Fruit fly (Drosophila melanogaster): Measurements from ENCODE around the gene fmt.
A peak's percentile ranks its signal among the peaks of the same experiment; 100 is the strongest.

Gene fmt

dm6 chr3L:6140771-6141472, 32.8 kb downstream of the fmt start (continued):
- TF ChIP-seq CG9139 (GFP tag; optimal IDR thresholded peaks at IDR 0.05) (no peak), esn (GFP tag; optimal IDR thresholded peaks at IDR 0.05) (no peak), CG6792 (GFP tag; optimal IDR thresholded peaks at IDR 0.05) (no peak), Hr38 (GFP tag; optimal IDR thresholded peaks at IDR 0.05) (no peak), acj6 (GFP tag; optimal IDR thresholded peaks at IDR 0.05) (peak; percentile 3)

dm6 chr3L:6139924-6140574, 33.6 kb downstream of the fmt start, which contains the start of gene Cpr65Av:
TSS of gene Cpr65Av (minus strand) at chr3L:6139974.
- TF ChIP-seq fkh (GFP tag; optimal IDR thresholded peaks at IDR 0.05) = peak; percentile 56
- no peak for TF ChIP-seq fd85E (GFP tag; optimal IDR thresholded peaks at IDR 0.05)

- no peak for TF ChIP-seq CG15336 (GFP tag; IDR thresholded peaks at IDR 0.05)
- TF ChIP-seq CG10631 (GFP tag; optimal IDR thresholded peaks at IDR 0.05) = no peak
- no peak for TF ChIP-seq CG11294 (GFP tag; IDR thresholded peaks at IDR 0.05)
- no peak for TF ChIP-seq CG4318 (GFP tag; optimal IDR thresholded peaks at IDR 0.05)
- no peak for TF ChIP-seq lz (GFP tag; optimal IDR thresholded peaks at IDR 0.05)
- TF ChIP-seq CG6163 (GFP tag; IDR thresholded peaks at IDR 0.05) = no peak
- TF ChIP-seq CG10669 (GFP tag; optimal IDR thresholded peaks at IDR 0.05) = no peak
- TF ChIP-seq CG32006 (GFP tag; optimal IDR thresholded peaks at IDR 0.05) = no peak
- no peak for TF ChIP-seq dac (GFP tag; optimal IDR thresholded peaks at IDR 0.05)
Observed at dm6 chr3L:6138586-6138985, 35.1 kb downstream of the fmt start.

dm6 chr3L:6138018-6138417, 35.7 kb downstream of the fmt start, which contains the start of gene Lcp65Ae:
TSS of gene Lcp65Ae (minus strand) at chr3L:6138118.
- TF ChIP-seq OdsH (GFP tag; optimal IDR thresholded peaks at IDR 0.05) = no peak
- TF ChIP-seq spab (GFP tag; optimal IDR thresholded peaks at IDR 0.05) = no peak
- TF ChIP-seq CG11762 (GFP tag; optimal IDR thresholded peaks at IDR 0.05; ENCODE audit: insufficient read depth) = no peak
- no peak for TF ChIP-seq fd59A (GFP tag; optimal IDR thresholded peaks at IDR 0.05)
- no peak for TF ChIP-seq CG10669 (GFP tag; optimal IDR thresholded peaks at IDR 0.05)
- no peak for TF ChIP-seq Eip75B (GFP tag; optimal IDR thresholded peaks at IDR 0.05)
- TF ChIP-seq vri (GFP tag; optimal IDR thresholded peaks at IDR 0.05) = no peak
- TF ChIP-seq fkh (GFP tag; optimal IDR thresholded peaks at IDR 0.05) = no peak
- no peak for TF ChIP-seq lz (GFP tag; optimal IDR thresholded peaks at IDR 0.05)

dm6 chr3L:6136691-6137090, 37.0 kb downstream of the fmt start, which contains the start of gene Lcp65Af:
TSS of gene Lcp65Af (minus strand) at chr3L:6136791.
- TF ChIP-seq Eip93F (GFP tag; optimal IDR thresholded peaks at IDR 0.05) (no peak), Sox15 (GFP tag; optimal IDR thresholded peaks at IDR 0.05) (no peak), esn (GFP tag; optimal IDR thresholded peaks at IDR 0.05) (no peak), Eip78C (GFP tag) (no peak), achi (GFP tag; optimal IDR thresholded peaks at IDR 0.05) (no peak), CG8119 (GFP tag; IDR thresholded peaks at IDR 0.05) (no peak), OdsH (GFP tag; optimal IDR thresholded peaks at IDR 0.05) (no peak), CG4318 (GFP tag; optimal IDR thresholded peaks at IDR 0.05) (no peak), pdm3 (GFP tag; optimal IDR thresholded peaks at IDR 0.05) (no peak), CG34406 (GFP tag; optimal IDR thresholded peaks at IDR 0.05) (no peak), spab (GFP tag; optimal IDR thresholded peaks at IDR 0.05) (no peak), Sox14 (GFP tag; optimal IDR thresholded peaks at IDR 0.05) (no peak), salr (GFP tag; optimal IDR thresholded peaks at IDR 0.05) (no peak), CG3032 (tag; optimal IDR thresholded peaks at IDR 0.05) (no peak), svp (GFP tag) (no peak), CG3919 (GFP tag; optimal IDR thresholded peaks at IDR 0.05) (no peak), CG9139 (GFP tag; optimal IDR thresholded peaks at IDR 0.05) (no peak), CG11294 (GFP tag; IDR thresholded peaks at IDR 0.05) (no peak), lz (GFP tag; optimal IDR thresholded peaks at IDR 0.05) (no peak), Smox (GFP tag; optimal IDR thresholded peaks at IDR 0.05) (no peak)

All from whole organism, prepupa.